Fruit fly (Drosophila melanogaster) whole organism, wandering third instar larva: ENCODE data around the gene Jhbp16.

Experiments
- Abd-B ChIP-seq: fragments of >200 bp; optimal IDR thresholded peaks from 2 replicates; lab custom pipeline; 2017; ENCODE audit warnings: missing biosample characterization, missing genetic modification characterization
- CG32264 ChIP-seq: fragments of 200-800 bp; sonication (Bioruptor generic); optimal IDR thresholded peaks from 2 replicates; lab custom pipeline; 2016; ENCODE audit warnings: missing biosample characterization, missing genetic modification characterization
- CG9705 ChIP-seq: fragments of 200-800 bp; sonication (Bioruptor generic); optimal IDR thresholded peaks from 2 replicates; lab custom pipeline; 2018; ENCODE audit warnings: missing biosample characterization, mild to moderate bottlenecking, missing genetic modification characterization
- CrebA ChIP-seq: fragments of 200-800 bp; sonication (Bioruptor generic); optimal IDR thresholded peaks from 2 replicates; lab custom pipeline; 2016; ENCODE audit warnings: missing biosample characterization, mild to moderate bottlenecking, missing genetic modification characterization, borderline replicate concordance
- Dfd ChIP-seq: fragments of >200 bp; optimal IDR thresholded peaks from 2 replicates; lab custom pipeline; 2017; ENCODE audit warnings: missing biosample characterization, missing genetic modification characterization
- Dif ChIP-seq: fragments of 200-275, 200-300 bp; sonication (Bioruptor generic); optimal IDR thresholded peaks from 2 replicates; lab custom pipeline; 2018; ENCODE audit warnings: missing biosample characterization, missing genetic modification characterization; ENCODE audit not compliant: partially characterized antibody
- GATAd ChIP-seq: sonication (Bioruptor generic); optimal IDR thresholded peaks from 2 replicates; lab custom pipeline; 2016; ENCODE audit warnings: missing biosample characterization, missing genetic modification characterization
- HLH106 ChIP-seq: fragments of 200-800 bp; optimal IDR thresholded peaks from 3 replicates; lab custom pipeline; 2019; ENCODE audit warnings: missing biosample characterization, mild to moderate bottlenecking, missing genetic modification characterization, moderate library complexity
- Hnf4 ChIP-seq: fragments of 200-800 bp; sonication (Bioruptor generic); optimal IDR thresholded peaks from 2 replicates; lab custom pipeline; 2016; ENCODE audit warnings: missing biosample characterization, mild to moderate bottlenecking, missing genetic modification characterization
- Hr78 ChIP-seq: fragments of >200 bp; optimal IDR thresholded peaks from 2 replicates; lab custom pipeline; 2017; ENCODE audit warnings: missing biosample characterization, missing genetic modification characterization
- Hr83 ChIP-seq: fragments of 200-300 bp; sonication (Bioruptor generic); optimal IDR thresholded peaks from 2 replicates; lab custom pipeline; 2016; ENCODE audit warnings: missing biosample characterization, mild to moderate bottlenecking, missing genetic modification characterization, moderate library complexity; ENCODE audit not compliant: poor library complexity, severe bottlenecking
- Jra ChIP-seq: sonication (Bioruptor generic); optimal IDR thresholded peaks from 2 replicates; lab custom pipeline; 2016; ENCODE audit warnings: missing biosample characterization, missing genetic modification characterization
- Mio ChIP-seq: sonication (Bioruptor generic); optimal IDR thresholded peaks from 2 replicates; lab custom pipeline; 2016; ENCODE audit warnings: missing biosample characterization, missing genetic modification characterization
- Myc ChIP-seq: fragments of >200 bp; optimal IDR thresholded peaks from 2 replicates; lab custom pipeline; 2017
- N ChIP-seq: fragments of >200 bp; optimal IDR thresholded peaks from 2 replicates; lab custom pipeline; 2018; ENCODE audit warnings: missing biosample characterization, missing external identifiers, missing genetic modification characterization
- OdsH ChIP-seq: fragments of 200-800 bp; sonication (Bioruptor generic); optimal IDR thresholded peaks from 2 replicates; lab custom pipeline; 2016; ENCODE audit warnings: missing biosample characterization, mild to moderate bottlenecking, missing genetic modification characterization
- Rel ChIP-seq, 2 experiments: fragments of 200-800 bp; sonication (Bioruptor generic) in 1 of 2; optimal IDR thresholded peaks; 2 replicates in 1 of 2; 3 replicates in 1 of 2; lab custom pipeline; 2016 to 2019; ENCODE audit warnings: mild to moderate bottlenecking in 2 of 2, missing biosample characterization in 2 of 2, missing genetic modification characterization in 2 of 2, moderate library complexity in 1 of 2
- Sp1 ChIP-seq: fragments of 200-800 bp; sonication (Bioruptor generic); optimal IDR thresholded peaks from 3 replicates; lab custom pipeline; 2019; ENCODE audit warnings: missing biosample characterization, mild to moderate bottlenecking, missing genetic modification characterization, moderate library complexity
- Vsx2 ChIP-seq: fragments of 200-300, 225-300 bp; sonication (Bioruptor generic); optimal IDR thresholded peaks from 2 replicates; lab custom pipeline; 2018; ENCODE audit warnings: missing biosample characterization, missing genetic modification characterization; ENCODE audit not compliant: partially characterized antibody
- br ChIP-seq: fragments of 200-800 bp; sonication (Bioruptor generic); optimal IDR thresholded peaks from 2 replicates; lab custom pipeline; 2016; ENCODE audit warnings: missing biosample characterization, missing genetic modification characterization
- brk ChIP-seq: fragments of 200-800 bp; sonication (Bioruptor generic); optimal IDR thresholded peaks from 2 replicates; lab custom pipeline; 2016; ENCODE audit warnings: missing biosample characterization, mild to moderate bottlenecking, missing genetic modification characterization
- dl ChIP-seq, 2 experiments: fragments of 175-275, 200-275 bp in 1 of 2; fragments of 200-275 bp in 1 of 2; sonication (Bioruptor generic); optimal IDR thresholded peaks; lab custom pipeline; 2018; ENCODE audit warnings: mild to moderate bottlenecking in 2 of 2, missing biosample characterization in 2 of 2, missing genetic modification characterization in 2 of 2, moderate library complexity in 2 of 2; ENCODE audit not compliant: partially characterized antibody in 2 of 2, insufficient read depth in 1 of 2
- dmrt93B ChIP-seq: fragments of 200-800 bp; sonication (Bioruptor generic); optimal IDR thresholded peaks from 2 replicates; lab custom pipeline; 2018; ENCODE audit warnings: missing biosample characterization, mild to moderate bottlenecking, missing genetic modification characterization
- dsf ChIP-seq: sonication (Bioruptor generic); optimal IDR thresholded peaks from 2 replicates; lab custom pipeline; 2016; ENCODE audit warnings: missing biosample characterization, missing genetic modification characterization, borderline replicate concordance
- ey ChIP-seq: fragments of 200-800 bp; sonication (Bioruptor generic); optimal IDR thresholded peaks from 2 replicates; lab custom pipeline; 2016; ENCODE audit warnings: missing biosample characterization, missing genetic modification characterization
- foxo ChIP-seq, 2 experiments: fragments of 200-800 bp; sonication (Bioruptor generic); optimal IDR thresholded peaks; 2 replicates in 1 of 2; 3 replicates in 1 of 2; lab custom pipeline; 2016 to 2017; ENCODE audit warnings: missing biosample characterization in 2 of 2, missing genetic modification characterization in 2 of 2
- fru ChIP-seq: fragments of 200-800 bp; sonication (Bioruptor generic); optimal IDR thresholded peaks from 3 replicates; lab custom pipeline; 2016; ENCODE audit warnings: missing biosample characterization, mild to moderate bottlenecking, missing genetic modification characterization
- h ChIP-seq: fragments of 200-800 bp; sonication (Bioruptor generic); optimal IDR thresholded peaks from 3 replicates; lab custom pipeline; 2016; ENCODE audit warnings: missing biosample characterization, mild to moderate bottlenecking, missing genetic modification characterization
- jim ChIP-seq: fragments of 175-275, 200-325 bp; sonication (Bioruptor generic); optimal IDR thresholded peaks from 2 replicates; lab custom pipeline; 2016; ENCODE audit warnings: missing biosample characterization, mild to moderate bottlenecking, missing genetic modification characterization
- lola ChIP-seq: fragments of >200 bp; optimal IDR thresholded peaks from 2 replicates; lab custom pipeline; 2017; ENCODE audit warnings: missing biosample characterization, missing genetic modification characterization
- pan ChIP-seq: fragments of >200 bp; optimal IDR thresholded peaks from 2 replicates; lab custom pipeline; 2017
- rgr ChIP-seq: fragments of 200-800 bp; sonication (Bioruptor generic); optimal IDR thresholded peaks from 3 replicates; lab custom pipeline; 2016; ENCODE audit warnings: missing biosample characterization, mild to moderate bottlenecking, missing genetic modification characterization
- sage ChIP-seq: fragments of 200-800 bp; sonication (Bioruptor generic); optimal IDR thresholded peaks from 2 replicates; lab custom pipeline; 2016; ENCODE audit warnings: missing biosample characterization, mild to moderate bottlenecking, missing genetic modification characterization
- sv ChIP-seq: fragments of 200-800 bp; sonication (Bioruptor generic); optimal IDR thresholded peaks from 3 replicates; lab custom pipeline; 2016; ENCODE audit warnings: missing biosample characterization, missing genetic modification characterization
- tai ChIP-seq: sonication (Bioruptor generic); optimal IDR thresholded peaks from 2 replicates; lab custom pipeline; 2016; ENCODE audit warnings: missing biosample characterization, missing genetic modification characterization
- usp ChIP-seq: fragments of >200 bp; optimal IDR thresholded peaks from 2 replicates; lab custom pipeline; 2017; ENCODE audit warnings: missing biosample characterization, missing genetic modification characterization
- woc ChIP-seq: sonication (Bioruptor generic); optimal IDR thresholded peaks from 2 replicates; lab custom pipeline; 2016; ENCODE audit warnings: missing biosample characterization, mild to moderate bottlenecking, missing genetic modification characterization

Jhbp16 gene

DNA sequence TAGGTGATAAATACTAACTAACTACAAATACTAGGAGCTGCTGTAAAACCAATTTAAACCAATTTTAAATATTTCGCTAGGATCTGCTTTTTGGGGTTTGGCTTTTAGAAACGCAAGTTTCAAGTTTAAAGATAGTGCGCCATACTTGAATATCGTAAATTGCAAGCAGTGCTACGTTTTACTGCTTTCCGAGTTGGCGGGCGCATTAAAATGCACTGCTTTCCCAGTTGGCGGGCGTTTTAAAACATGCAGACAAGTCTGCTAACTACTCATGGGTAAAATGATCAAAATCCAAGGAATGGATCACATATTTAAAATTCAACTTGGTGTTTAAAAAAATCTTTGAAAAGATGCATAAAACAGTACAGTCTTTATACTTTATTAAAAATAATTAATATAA lies 44.4 kb upstream of the Jhbp16 start:
- TF ChIP-seq GATAd (GFP tag; lab: Kevin White, UChicago) = no peak
- TF ChIP-seq CG32264 (GFP tag; lab: Kevin White, UChicago) = no peak
- no peak for TF ChIP-seq Abd-B (GFP tag; lab: Kevin White, UChicago)
- TF ChIP-seq sage = no peak
- no peak for TF ChIP-seq usp (GFP tag; lab: Kevin White, UChicago)
- no peak for TF ChIP-seq dl (GFP tag; optimal IDR thresholded peaks at IDR 0.05; lab: Kevin White, UChicago; ENCODE audit: insufficient read depth in 1 of 2, partially characterized antibody in 2 of 2)
- no peak for TF ChIP-seq Hnf4 (GFP tag; lab: Kevin White, UChicago)
- TF ChIP-seq HLH106 (tag; lab: Kevin White, UChicago) = no peak
- TF ChIP-seq CrebA = no peak
- no peak for TF ChIP-seq Mio (GFP tag; lab: Kevin White, UChicago)
- TF ChIP-seq lola = no peak
- TF ChIP-seq Sp1 = no peak
- no peak for TF ChIP-seq h
- peak; percentile 10 for TF ChIP-seq Hr78 (GFP tag; lab: Kevin White, UChicago)
- TF ChIP-seq dmrt93B = no peak
- no peak for TF ChIP-seq jim (GFP tag; lab: Kevin White, UChicago)
- TF ChIP-seq Rel (GFP tag; optimal IDR thresholded peaks at IDR 0.05; lab: Kevin White, UChicago) = no peak
- no peak for TF ChIP-seq Rel (tag; optimal IDR thresholded peaks at IDR 0.05; lab: Kevin White, UChicago)
- TF ChIP-seq pan (lab: Kevin White, UChicago) = no peak
- TF ChIP-seq fru (GFP tag; lab: Kevin White, UChicago) = no peak
- TF ChIP-seq Hr83 (GFP tag; lab: Kevin White, UChicago) = no peak
- no peak for TF ChIP-seq rgr
- no peak for TF ChIP-seq OdsH (GFP tag; lab: Kevin White, UChicago)
- TF ChIP-seq Vsx2 = peak; percentile 78
- no peak for TF ChIP-seq brk
- TF ChIP-seq Jra (GFP tag; lab: Kevin White, UChicago) = no peak
- no peak for TF ChIP-seq foxo (GFP tag; optimal IDR thresholded peaks at IDR 0.05; lab: Kevin White, UChicago)
- TF ChIP-seq woc (GFP tag; lab: Kevin White, UChicago) = no peak
- TF ChIP-seq tai (GFP tag; lab: Kevin White, UChicago) = no peak
- peak; percentile 66 for TF ChIP-seq Myc (lab: Kevin White, UChicago)
- TF ChIP-seq Dif (GFP tag; lab: Kevin White, UChicago) = no peak
- peak; percentile 87 for TF ChIP-seq N
- TF ChIP-seq, all 38 proteins: peak for 4

DNA sequence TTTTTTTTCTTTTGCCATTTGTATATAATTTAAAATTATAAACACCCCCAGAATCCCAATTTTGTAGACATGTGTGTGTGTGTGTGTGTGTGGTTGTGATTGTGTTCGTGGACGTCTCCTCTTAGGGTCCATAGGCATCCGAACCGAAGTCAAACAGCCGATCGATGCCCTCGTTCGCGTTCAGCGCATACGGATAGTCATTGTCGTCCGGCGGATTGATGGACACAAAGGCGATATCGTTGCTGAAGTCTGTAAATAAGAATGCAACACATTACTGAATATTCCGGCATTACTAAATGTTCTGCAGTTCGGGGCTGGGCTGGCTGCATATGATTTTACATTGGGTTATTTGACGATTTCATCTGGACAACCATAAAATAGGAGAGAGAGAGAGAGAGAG lies 42.7 kb upstream of the Jhbp16 start:
- no peak for TF ChIP-seq Hnf4 (GFP tag; lab: Kevin White, UChicago)
- no peak for TF ChIP-seq dl (GFP tag; optimal IDR thresholded peaks at IDR 0.05; lab: Kevin White, UChicago; ENCODE audit: insufficient read depth in 1 of 2, partially characterized antibody in 2 of 2)
- no peak for TF ChIP-seq ey
- no peak for TF ChIP-seq usp (GFP tag; lab: Kevin White, UChicago)
- peak; percentile 20 for TF ChIP-seq Dfd
- TF ChIP-seq, all 38 proteins: peak for 1

DNA sequence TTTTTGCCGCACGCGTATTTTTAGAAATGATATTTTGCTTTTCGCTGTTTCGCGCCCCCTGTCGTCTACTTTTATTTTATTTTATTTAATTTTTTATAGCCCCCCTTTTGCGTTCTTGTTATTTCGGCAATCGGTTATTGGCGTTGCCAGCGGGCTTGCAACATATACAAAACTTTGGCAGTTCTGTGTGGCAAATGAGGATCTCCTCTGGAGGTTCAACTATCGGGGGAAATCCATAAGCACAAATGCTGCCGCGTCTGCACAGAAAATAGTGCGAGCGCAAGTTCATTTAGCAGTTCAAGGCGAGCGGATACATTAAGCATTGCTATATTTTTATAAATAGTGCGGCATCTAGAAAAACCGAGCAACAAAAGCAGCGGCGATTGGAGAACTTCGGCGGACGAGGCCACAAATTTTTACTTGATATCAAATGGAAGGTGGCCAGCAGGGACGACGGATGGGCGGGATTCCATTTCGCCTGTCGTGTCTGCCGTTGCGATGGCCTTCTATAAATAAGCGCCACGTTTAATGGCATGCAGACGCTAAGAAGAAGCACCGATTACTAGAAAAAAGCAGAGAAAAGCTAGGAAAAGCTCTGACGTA lies 39.7 kb upstream of the Jhbp16 start:
- TF ChIP-seq Rel (GFP tag; optimal IDR thresholded peaks at IDR 0.05; lab: Kevin White, UChicago) (no peak), Rel (tag; optimal IDR thresholded peaks at IDR 0.05; lab: Kevin White, UChicago) (no peak), br (GFP tag; lab: Kevin White, UChicago) (no peak), CG9705 (GFP tag; lab: Kevin White, UChicago) (no peak), fru (GFP tag; lab: Kevin White, UChicago) (no peak), Hr83 (GFP tag; lab: Kevin White, UChicago) (no peak), Jra (GFP tag; lab: Kevin White, UChicago) (no peak), sage (no peak), sv (GFP tag; lab: Kevin White, UChicago) (no peak), Vsx2 (no peak), Hr78 (GFP tag; lab: Kevin White, UChicago) (no peak), jim (GFP tag; lab: Kevin White, UChicago) (no peak), ey (no peak), dsf (GFP tag; lab: Kevin White, UChicago) (no peak), dl (GFP tag; optimal IDR thresholded peaks at IDR 0.05; lab: Kevin White, UChicago; ENCODE audit: insufficient read depth in 1 of 2, partially characterized antibody in 2 of 2) (no peak), woc (GFP tag; lab: Kevin White, UChicago) (no peak)
